Worm (Caenorhabditis elegans): Measurements from ENCODE around the gene C56G3.2.

DNA sequence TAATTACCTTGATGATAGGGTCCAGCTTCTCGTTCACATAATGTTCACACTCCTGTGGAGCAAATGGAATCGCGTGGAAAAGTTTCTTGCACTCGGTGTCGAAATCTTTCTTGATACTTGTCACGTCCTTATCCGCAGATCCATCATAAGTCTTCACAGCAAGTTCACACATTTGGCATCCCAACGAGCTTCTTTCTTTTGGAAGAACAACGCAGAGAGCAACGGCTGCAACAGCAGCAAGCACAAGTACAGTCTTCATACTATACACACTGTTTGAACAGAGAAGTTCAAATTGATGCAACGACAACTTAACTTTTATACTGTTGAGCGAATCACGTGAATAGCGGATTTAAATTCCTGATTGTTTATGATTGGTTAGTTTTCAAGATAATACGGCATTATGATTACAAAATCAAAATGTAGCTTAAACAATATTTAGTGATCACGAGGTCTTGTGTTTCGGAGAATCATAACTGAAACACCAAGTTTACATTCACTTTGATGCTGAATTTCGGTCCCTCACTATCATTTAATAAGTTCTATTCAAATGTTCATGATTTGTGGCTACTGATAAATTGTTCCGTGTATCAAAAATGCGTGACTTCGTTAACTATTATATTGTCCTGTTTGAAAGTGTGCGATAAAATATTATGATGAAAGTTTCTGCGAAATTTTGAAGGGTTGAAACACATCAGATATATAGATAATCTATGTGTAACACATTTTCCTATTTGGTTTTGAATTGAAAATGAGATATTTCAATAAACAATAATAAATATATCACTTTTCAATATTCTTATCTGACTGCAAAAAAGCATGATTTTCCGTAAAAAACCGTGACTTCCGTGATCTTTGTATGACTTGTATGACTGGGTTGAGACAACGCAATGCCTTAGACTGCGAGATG, 48.6 kb upstream of the C56G3.2 start, which contains the start of the genes spp-2 and spp-6:
- TF ChIP-seq unc-130 (GFP tag; optimal IDR thresholded peaks at IDR 0.05): no peak
- TF ChIP-seq Y75B8A.6 (GFP tag; IDR thresholded peaks at IDR 0.05): no peak
- no peak for TF ChIP-seq mep-1 (tag; optimal IDR thresholded peaks at IDR 0.05)
- TF ChIP-seq nhr-25 (tag; optimal IDR thresholded peaks at IDR 0.05; ENCODE audit: borderline replicate concordance, insufficient read depth): no peak
- TF ChIP-seq egl-27 (tag; optimal IDR thresholded peaks at IDR 0.05): no peak
- TF ChIP-seq daf-16 (GFP tag; optimal IDR thresholded peaks at IDR 0.05): no peak
- TF ChIP-seq daf-16 (tag; optimal IDR thresholded peaks at IDR 0.05): peak; percentile 89
- no peak for TF ChIP-seq nhr-237 (tag; optimal IDR thresholded peaks at IDR 0.05)
- no peak for TF ChIP-seq daf-8 (GFP tag; IDR thresholded peaks at IDR 0.05)
- TF ChIP-seq aly-2 (tag; optimal IDR thresholded peaks at IDR 0.05): no peak
- TF ChIP-seq mxl-3 (GFP tag; optimal IDR thresholded peaks at IDR 0.05): no peak
- no peak for TF ChIP-seq snpc-4 (tag; optimal IDR thresholded peaks at IDR 0.05)
- TF ChIP-seq lin-13 (GFP tag; optimal IDR thresholded peaks at IDR 0.05): no peak
